Fruit fly (Drosophila melanogaster) Kc167 (cell line): ENCODE measurements around the gene msd5.

ENCODE experiments used
- Myc ChIP-seq: fragments of >200 bp; optimal IDR thresholded peaks from 2 replicates; lab custom pipeline; 2017; ENCODE audit warnings: missing external identifiers
- Sin3A ChIP-seq: fragments of >200 bp; optimal IDR thresholded peaks from 2 replicates; lab custom pipeline; 2018; ENCODE audit warnings: missing external identifiers
- h ChIP-seq: fragments of >200 bp; optimal IDR thresholded peaks from 3 replicates; lab custom pipeline; 2018; ENCODE audit warnings: missing external identifiers
- insv ChIP-seq: fragments of >200 bp; optimal IDR thresholded peaks from 3 replicates; lab custom pipeline; 2018; ENCODE audit warnings: missing external identifiers
- psq ChIP-seq: fragments of >200 bp; optimal IDR thresholded peaks from 2 replicates; lab custom pipeline; 2017; ENCODE audit warnings: missing external identifiers
- ttk ChIP-seq: sonication (Bioruptor generic); optimal IDR thresholded peaks from 2 replicates; lab custom pipeline; 2017; ENCODE audit warnings: missing external identifiers

DNA sequence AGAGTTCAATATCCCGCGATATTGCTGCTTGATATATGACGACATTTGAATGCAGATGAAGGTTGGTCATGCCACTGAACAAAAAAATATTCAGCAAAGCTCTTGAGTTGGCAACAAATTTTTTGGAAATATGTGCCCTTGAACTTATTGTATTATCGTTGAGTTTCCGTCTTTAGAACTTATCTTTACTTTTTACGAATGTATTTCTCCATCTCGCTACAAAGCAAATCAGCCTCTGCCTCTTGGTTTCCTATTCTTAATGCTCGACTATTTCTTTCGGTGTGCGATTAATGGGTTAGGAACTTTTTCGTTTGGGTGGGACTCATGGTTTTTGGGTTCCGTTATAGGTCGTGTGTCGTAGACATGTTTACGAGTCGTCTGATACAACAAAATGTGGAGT lies 9.8 kb downstream of the msd5 start:
- TF ChIP-seq ttk (lab: Kevin White, UChicago), result no peak
- TF ChIP-seq psq, result no peak
- TF ChIP-seq h (lab: Kevin White, UChicago), result no peak
- TF ChIP-seq Myc, result no peak
- TF ChIP-seq Sin3A (lab: Kevin White, UChicago), result no peak
- TF ChIP-seq insv, result no peak
